Worm (Caenorhabditis elegans) whole organism, L1 larva: ENCODE data around the gene F28B4.3.

ENCODE experiments used
- C16A3.4 ChIP-seq: fragments of 150-350 bp; optimal IDR thresholded peaks from 2 replicates; lab custom pipeline; 2014; ENCODE audit warnings: missing biosample characterization, missing genetic modification characterization
- C34B4.2 ChIP-seq: sonication (generic microtip); optimal IDR thresholded peaks from 2 replicates; lab custom pipeline; 2017; ENCODE audit warnings: mild to moderate bottlenecking, missing genetic modification characterization, missing compliant biosample characterization
- aha-1 ChIP-seq: fragments of 150-350 bp; optimal IDR thresholded peaks from 2 replicates; lab custom pipeline; 2014; ENCODE audit warnings: missing biosample characterization, missing genetic modification characterization
- alr-1 ChIP-seq: fragments of 200-800 bp; sonication (Bioruptor generic); optimal IDR thresholded peaks from 2 replicates; lab custom pipeline; 2018; ENCODE audit warnings: borderline replicate concordance, mild to moderate bottlenecking, missing genetic modification characterization, missing compliant biosample characterization
- blmp-1 ChIP-seq: fragments of 150-350 bp; optimal IDR thresholded peaks from 2 replicates; lab custom pipeline; 2014; ENCODE audit warnings: missing biosample characterization, missing genetic modification characterization
- ceh-63 ChIP-seq: fragments of 200-800 bp; sonication (Bioruptor generic); optimal IDR thresholded peaks from 2 replicates; lab custom pipeline; 2018; ENCODE audit warnings: mild to moderate bottlenecking, missing genetic modification characterization, missing compliant biosample characterization
- ceh-88 ChIP-seq: fragments of 200-800 bp; sonication (Bioruptor generic); IDR thresholded peaks from 2 replicates; pipeline ENCODE4 v1.3.6; 2022; ENCODE audit warnings: missing genetic modification characterization, missing compliant biosample characterization
- ceh-90 ChIP-seq: sonication (generic microtip); optimal IDR thresholded peaks from 2 replicates; lab custom pipeline; 2016; ENCODE audit warnings: missing genetic modification characterization, missing compliant biosample characterization
- ces-1 ChIP-seq: fragments of 150-350 bp; optimal IDR thresholded peaks from 2 replicates; lab custom pipeline; 2014; ENCODE audit warnings: missing biosample characterization, missing genetic modification reagents, missing genetic modification characterization
- efl-1 ChIP-seq, 4 experiments: fragments of 150-350 bp; optimal IDR thresholded peaks in 3 of 4; peaks in 1 of 4; 1 replicate in 1 of 4; 2 replicates in 3 of 4; lab custom pipeline; 2014; ENCODE audit warnings: missing biosample characterization in 2 of 4, missing genetic modification characterization in 2 of 4, missing genetic modification reagents in 2 of 4
- egl-13 ChIP-seq: sonication (generic microtip); optimal IDR thresholded peaks from 2 replicates; lab custom pipeline; 2016; ENCODE audit warnings: missing genotype, missing genetic modification reagents, missing genetic modification characterization, missing compliant biosample characterization
- elt-2 ChIP-seq: sonication (generic microtip); optimal IDR thresholded peaks from 2 replicates; lab custom pipeline; 2016; ENCODE audit warnings: missing genetic modification characterization, mild to moderate bottlenecking, inconsistent platforms, missing compliant biosample characterization, missing genetic modification reagents
- fkh-10 ChIP-seq: sonication (generic microtip); optimal IDR thresholded peaks from 2 replicates; lab custom pipeline; 2017; ENCODE audit warnings: missing biosample characterization, missing genetic modification reagents, missing genetic modification characterization
- fkh-4 ChIP-seq: sonication (generic microtip); optimal IDR thresholded peaks from 2 replicates; lab custom pipeline; 2016; ENCODE audit warnings: missing compliant biosample characterization, missing genetic modification characterization, borderline replicate concordance
- grh-1 ChIP-seq: fragments of 200-800 bp; sonication (Bioruptor generic); IDR thresholded peaks from 2 replicates; pipeline ENCODE4 v1.3.6; 2022; ENCODE audit warnings: missing genetic modification reagents, missing genetic modification characterization, missing compliant biosample characterization
- hpl-2 ChIP-seq: fragments of 150-350 bp; optimal IDR thresholded peaks from 2 replicates; lab custom pipeline; 2014; ENCODE audit warnings: missing biosample characterization, missing genetic modification reagents, missing genetic modification characterization
- lin-14 ChIP-seq: fragments of 200-800 bp; sonication (Bioruptor generic); optimal IDR thresholded peaks from 2 replicates; lab custom pipeline; 2018; ENCODE audit warnings: mild to moderate bottlenecking, missing genetic modification characterization, moderate library complexity, missing compliant biosample characterization
- lin-39 ChIP-seq: fragments of 150-350 bp; optimal IDR thresholded peaks from 2 replicates; lab custom pipeline; 2014; ENCODE audit warnings: missing biosample characterization, missing genetic modification reagents, missing genetic modification characterization
- lir-3 ChIP-seq: sonication (generic microtip); optimal IDR thresholded peaks from 2 replicates; lab custom pipeline; 2016; ENCODE audit warnings: mild to moderate bottlenecking, missing genetic modification characterization, moderate library complexity, missing compliant biosample characterization; ENCODE audit not compliant: poor library complexity
- nhr-12 ChIP-seq: sonication (generic microtip); optimal IDR thresholded peaks from 2 replicates; lab custom pipeline; 2017; ENCODE audit warnings: missing biosample characterization, missing genetic modification characterization
- nhr-77 ChIP-seq: fragments of 150-350 bp; optimal IDR thresholded peaks from 2 replicates; lab custom pipeline; 2014; ENCODE audit warnings: missing biosample characterization, missing genetic modification characterization
- nhr-90 ChIP-seq: sonication (generic microtip); optimal IDR thresholded peaks from 2 replicates; lab custom pipeline; 2016; ENCODE audit warnings: mild to moderate bottlenecking, missing genetic modification characterization, missing compliant biosample characterization; ENCODE audit not compliant: poor library complexity
- pqm-1 ChIP-seq: sonication (generic microtip); optimal IDR thresholded peaks from 3 replicates; lab custom pipeline; 2017; ENCODE audit warnings: missing biosample characterization, missing genetic modification characterization
- rnt-1 ChIP-seq: sonication (generic microtip); optimal IDR thresholded peaks from 2 replicates; lab custom pipeline; 2016; ENCODE audit warnings: mild to moderate bottlenecking, missing genetic modification characterization, moderate library complexity, missing compliant biosample characterization
- sptf-1 ChIP-seq: fragments of 150-350 bp; optimal IDR thresholded peaks from 2 replicates; lab custom pipeline; 2014; ENCODE audit warnings: missing biosample characterization, missing genetic modification characterization
- tbx-2 ChIP-seq: sonication (generic microtip); optimal IDR thresholded peaks from 2 replicates; lab custom pipeline; 2016; ENCODE audit warnings: missing genetic modification characterization, missing compliant biosample characterization
- unc-86 ChIP-seq: sonication (generic microtip); optimal IDR thresholded peaks from 2 replicates; lab custom pipeline; 2016; ENCODE audit warnings: missing genetic modification characterization, missing compliant biosample characterization
- unc-98 ChIP-seq: fragments of 200-800 bp; sonication (Bioruptor generic); IDR thresholded peaks from 2 replicates; pipeline ENCODE4 v1.3.6; 2022; ENCODE audit warnings: missing genetic modification characterization, missing compliant biosample characterization
- xbp-1 ChIP-seq: sonication (generic microtip); optimal IDR thresholded peaks from 2 replicates; lab custom pipeline; 2016; ENCODE audit warnings: missing genetic modification characterization, missing compliant biosample characterization

The F28B4.3 gene

ce11 chrX:3202350-3202749 is 32.9 kb downstream of the F28B4.3 start:
- no peak for TF ChIP-seq C16A3.4 (tag; lab: Kevin White, UChicago)

- TF ChIP-seq efl-1 (optimal IDR thresholded peaks at IDR 0.05; lab: Kevin White, UChicago), result no peak
- peak in 1 of 2 experiments; percentile 82 for TF ChIP-seq efl-1 (GFP tag; optimal IDR thresholded peaks at IDR 0.05 in 1 of 2; lab: Kevin White, UChicago)
- no peak for TF ChIP-seq ceh-88 (GFP tag; lab: Robert Waterston, UW)
- TF ChIP-seq fkh-4, result no peak
These were observed 36.0 kb downstream of the F28B4.3 start, which contains the start of gene fax-1 for ce11 chrX:3199249-3199648. fax-1 (minus strand) TSS chrX:3199349.

- TF ChIP-seq tbx-2 (peak; percentile 28), hpl-2 (GFP tag; lab: Kevin White, UChicago) (no peak), lin-14 (GFP tag; lab: Kevin White, UChicago) (peak; percentile 38)
- TF ChIP-seq, all 84 proteins: peak for 2
These were observed 37.9 kb downstream of the F28B4.3 start for ce11 chrX:3197319-3197718.

DNA sequence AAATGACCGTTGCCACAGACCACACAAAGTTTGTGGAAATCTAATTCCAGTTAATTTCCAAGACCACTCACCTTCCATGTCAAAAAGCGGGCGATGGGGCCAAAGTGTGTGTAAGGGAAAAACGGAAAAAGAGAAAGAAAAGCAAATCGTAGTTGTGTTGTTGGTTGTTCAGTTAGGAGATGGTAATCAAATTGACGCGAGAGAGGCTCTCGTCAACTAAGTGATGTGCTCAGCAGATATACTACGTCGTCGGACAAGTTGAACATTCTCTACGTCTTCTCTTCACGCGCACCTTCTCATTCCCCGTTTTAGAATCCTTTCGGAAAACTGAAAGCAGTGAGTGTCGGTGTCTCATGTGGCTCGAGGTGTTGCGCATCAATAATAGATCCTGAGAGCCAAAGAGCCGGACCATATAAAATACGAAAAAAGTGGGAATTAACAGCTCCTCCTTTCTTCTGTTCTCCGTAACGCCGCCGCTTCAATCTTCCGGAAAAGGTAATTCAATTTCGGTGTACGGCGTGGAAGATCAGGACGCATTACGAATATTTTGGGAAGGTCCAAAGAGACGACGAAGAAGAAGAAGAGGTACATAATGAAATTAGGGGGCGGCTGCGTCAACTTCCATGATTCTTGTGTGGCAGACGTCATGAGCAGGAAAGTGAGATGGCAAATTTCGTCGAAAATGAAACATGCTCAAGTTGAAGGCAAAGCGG is 43.7 kb downstream of the F28B4.3 start:
- TF ChIP-seq ces-1 (peak; percentile 56), lin-14 (GFP tag; lab: Kevin White, UChicago) (peak; percentile 35), fkh-10 (GFP tag; lab: Kevin White, UChicago) (peak; percentile 46), ceh-90 (tag; lab: Kevin White, UChicago) (no peak), lin-39 (tag; lab: Kevin White, UChicago) (no peak), C16A3.4 (tag; lab: Kevin White, UChicago) (no peak)

DNA sequence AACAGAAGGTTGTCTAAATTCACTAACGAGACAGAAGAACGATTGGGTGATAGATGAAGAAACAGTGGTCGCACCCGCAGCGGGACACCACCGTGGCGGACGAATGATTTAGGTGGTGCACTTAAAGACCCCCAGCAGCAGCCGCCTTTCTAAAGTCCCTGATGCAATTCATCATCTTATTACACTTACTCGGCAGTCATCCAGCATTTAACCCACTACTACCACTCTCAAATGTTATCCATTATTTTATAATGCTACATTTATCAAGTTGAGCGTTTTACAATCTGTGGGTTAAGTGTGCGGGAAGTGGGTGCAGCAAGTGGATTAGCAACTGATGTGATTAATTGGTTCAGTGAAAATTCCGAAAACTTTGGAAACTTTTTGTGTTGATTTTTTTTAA is 45.0 kb downstream of the F28B4.3 start:
- no peak for TF ChIP-seq nhr-12
- no peak for TF ChIP-seq ces-1
- TF ChIP-seq unc-98 (GFP tag; lab: Robert Waterston, UW), result no peak
- no peak for TF ChIP-seq nhr-77
- TF ChIP-seq ceh-63 (GFP tag; lab: Kevin White, UChicago), result no peak
- no peak for TF ChIP-seq alr-1 (tag; lab: Kevin White, UChicago)
- TF ChIP-seq xbp-1, result no peak
- peak; percentile 12 for TF ChIP-seq lin-14 (GFP tag; lab: Kevin White, UChicago)
- no peak for TF ChIP-seq ceh-90 (tag; lab: Kevin White, UChicago)

DNA sequence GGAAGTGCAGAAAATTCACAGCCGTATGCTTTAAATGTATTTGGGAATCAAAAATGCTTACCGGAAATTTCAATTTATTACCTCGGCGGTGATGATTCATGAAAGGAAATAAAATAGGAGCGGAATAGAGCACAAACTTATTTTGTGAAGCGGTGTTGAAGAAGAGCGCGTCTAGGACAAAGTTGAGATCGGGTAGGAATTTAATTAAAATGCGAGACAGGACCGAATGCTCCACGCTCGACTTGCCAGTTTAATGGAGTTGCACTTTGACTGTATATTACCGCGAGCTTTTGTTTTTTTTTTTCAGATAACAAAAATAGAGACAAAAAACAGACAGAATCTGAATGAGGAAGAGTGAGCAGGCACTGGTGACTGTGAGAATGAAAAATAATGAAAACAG is 50.6 kb downstream of the F28B4.3 start:
- TF ChIP-seq C34B4.2 (tag; lab: Kevin White, UChicago), result no peak
- TF ChIP-seq hpl-2 (GFP tag; lab: Kevin White, UChicago), result no peak
- TF ChIP-seq unc-86 (tag; lab: Kevin White, UChicago), result no peak
- no peak for TF ChIP-seq egl-13 (tag; lab: Kevin White, UChicago)
- no peak for TF ChIP-seq nhr-90
- no peak for TF ChIP-seq sptf-1 (tag; lab: Kevin White, UChicago)
- no peak for TF ChIP-seq aha-1 (tag; lab: Kevin White, UChicago)
- no peak for TF ChIP-seq grh-1 (GFP tag; lab: Robert Waterston, UW)
- no peak for TF ChIP-seq lir-3 (tag; lab: Kevin White, UChicago)
- TF ChIP-seq blmp-1 (tag; lab: Kevin White, UChicago), result no peak
- no peak for TF ChIP-seq rnt-1 (tag; lab: Kevin White, UChicago)

- TF ChIP-seq elt-2 (tag; lab: Kevin White, UChicago), result peak; percentile 45
- TF ChIP-seq pqm-1 (tag; lab: Kevin White, UChicago), result no peak
- TF ChIP-seq efl-1 (optimal IDR thresholded peaks at IDR 0.05; lab: Kevin White, UChicago), result no peak
- peak in 1 of 2 experiments; percentile 81 for TF ChIP-seq efl-1 (GFP tag; optimal IDR thresholded peaks at IDR 0.05 in 1 of 2; lab: Kevin White, UChicago)
These were observed 53.3 kb downstream of the F28B4.3 start for ce11 chrX:3181870-3182269.
